Fruit fly (Drosophila melanogaster) Kc167 (cell line): ENCODE measurements around the gene ppk10.

Experiments used
- Myc ChIP-seq: fragments of >200 bp; optimal IDR thresholded peaks from 2 replicates; lab custom pipeline; 2017; ENCODE audit warnings: missing external identifiers
- Sin3A ChIP-seq: fragments of >200 bp; optimal IDR thresholded peaks from 2 replicates; lab custom pipeline; 2018; ENCODE audit warnings: missing external identifiers
- h ChIP-seq: fragments of >200 bp; optimal IDR thresholded peaks from 3 replicates; lab custom pipeline; 2018; ENCODE audit warnings: missing external identifiers
- insv ChIP-seq: fragments of >200 bp; optimal IDR thresholded peaks from 3 replicates; lab custom pipeline; 2018; ENCODE audit warnings: missing external identifiers
- psq ChIP-seq: fragments of >200 bp; optimal IDR thresholded peaks from 2 replicates; lab custom pipeline; 2017; ENCODE audit warnings: missing external identifiers
- ttk ChIP-seq: sonication (Bioruptor generic); optimal IDR thresholded peaks from 2 replicates; lab custom pipeline; 2017; ENCODE audit warnings: missing external identifiers

Gene ppk10

dm6 chr2L:10474815-10475214 lies 22.6 kb upstream of the ppk10 start:
- no peak for TF ChIP-seq h (lab: Kevin White, UChicago)
- no peak for TF ChIP-seq Myc (lab: Kevin White, UChicago)

- no peak for TF ChIP-seq Sin3A
- no peak for TF ChIP-seq ttk
- TF ChIP-seq Myc (lab: Kevin White, UChicago), result no peak
- TF ChIP-seq psq, result no peak
Observed at dm6 chr2L:10474268-10474678, 22.1 kb upstream of the ppk10 start, which contains the start of gene RluA-1. TSS of gene RluA-1 (minus strand) at chr2L:10474349.

- TF ChIP-seq h (lab: Kevin White, UChicago) (no peak), Sin3A (no peak), psq (no peak), insv (lab: Kevin White, UChicago) (no peak), ttk (no peak), Myc (lab: Kevin White, UChicago) (no peak)
Observed at dm6 chr2L:10472257-10472656, 20.1 kb upstream of the ppk10 start.

- TF ChIP-seq insv (lab: Kevin White, UChicago), result no peak
- TF ChIP-seq h (lab: Kevin White, UChicago), result no peak
- TF ChIP-seq psq, result no peak
- no peak for TF ChIP-seq Sin3A
- no peak for TF ChIP-seq ttk
- no peak for TF ChIP-seq Myc (lab: Kevin White, UChicago)
Observed at dm6 chr2L:10470211-10470610, 18.0 kb upstream of the ppk10 start.

dm6 chr2L:10468978-10469377 lies 16.8 kb upstream of the ppk10 start:
- TF ChIP-seq Myc (lab: Kevin White, UChicago), result no peak
- TF ChIP-seq ttk, result no peak
- no peak for TF ChIP-seq psq
- TF ChIP-seq h (lab: Kevin White, UChicago), result no peak
- no peak for TF ChIP-seq Sin3A
- TF ChIP-seq insv (lab: Kevin White, UChicago), result no peak

dm6 chr2L:10468388-10468787 lies 16.2 kb upstream of the ppk10 start:
- no peak for TF ChIP-seq ttk
- no peak for TF ChIP-seq psq
- no peak for TF ChIP-seq Sin3A
- TF ChIP-seq insv (lab: Kevin White, UChicago), result no peak
- TF ChIP-seq h (lab: Kevin White, UChicago), result no peak
- no peak for TF ChIP-seq Myc (lab: Kevin White, UChicago)

dm6 chr2L:10466865-10467270 lies 14.7 kb upstream of the ppk10 start:
- TF ChIP-seq psq (no peak), Myc (lab: Kevin White, UChicago) (no peak)

dm6 chr2L:10458979-10459378 lies 6.8 kb upstream of the ppk10 start:
- TF ChIP-seq Sin3A (no peak), h (lab: Kevin White, UChicago) (no peak), Myc (lab: Kevin White, UChicago) (no peak), psq (no peak), insv (lab: Kevin White, UChicago) (no peak), ttk (no peak)

- TF ChIP-seq h (lab: Kevin White, UChicago) (no peak), psq (no peak), insv (lab: Kevin White, UChicago) (no peak), Sin3A (no peak), ttk (no peak), Myc (lab: Kevin White, UChicago) (no peak)
Observed at dm6 chr2L:10457191-10457899, 5.1 kb upstream of the ppk10 start, which contains the start of the genes LManI and LManII. TSS of gene LManI (minus strand) at chr2L:10457241. TSS of gene LManII (plus strand) at chr2L:10457658.

- no peak for TF ChIP-seq insv (lab: Kevin White, UChicago)
- TF ChIP-seq psq, result no peak
- no peak for TF ChIP-seq Sin3A
- no peak for TF ChIP-seq Myc (lab: Kevin White, UChicago)
- no peak for TF ChIP-seq h (lab: Kevin White, UChicago)
- no peak for TF ChIP-seq ttk
Observed at dm6 chr2L:10455944-10456520, 3.8 kb upstream of the ppk10 start.

- TF ChIP-seq h (lab: Kevin White, UChicago) (no peak), psq (no peak), ttk (no peak), insv (lab: Kevin White, UChicago) (no peak), Myc (lab: Kevin White, UChicago) (no peak), Sin3A (no peak)
Observed at dm6 chr2L:10442048-10442790, 10.0 kb downstream of the ppk10 start, which contains the start of gene loh. TSS of gene loh (plus strand) at chr2L:10442534.

dm6 chr2L:10439174-10439573 lies 13.0 kb downstream of the ppk10 start, which contains the start of gene Nse4:
TSS of gene Nse4 (plus strand) at chr2L:10439440.
- TF ChIP-seq psq, result no peak
- no peak for TF ChIP-seq insv (lab: Kevin White, UChicago)
- no peak for TF ChIP-seq h (lab: Kevin White, UChicago)
- no peak for TF ChIP-seq Myc (lab: Kevin White, UChicago)
- TF ChIP-seq ttk, result no peak
- TF ChIP-seq Sin3A, result no peak

- TF ChIP-seq Myc (lab: Kevin White, UChicago) (no peak), insv (lab: Kevin White, UChicago) (no peak), ttk (no peak)
Observed at dm6 chr2L:10437317-10437716, 14.9 kb downstream of the ppk10 start, which contains the start of gene STUB1. TSS of gene STUB1 (plus strand) at chr2L:10437548.
